Fruit fly (Drosophila melanogaster) whole organism, embryonic: ENCODE measurements around the gene CG44271.

ENCODE experiments used
- Antp ChIP-seq: fragments of 200-800 bp; sonication (Bioruptor generic); optimal IDR thresholded peaks from 3 replicates; lab custom pipeline; 2016; ENCODE audit warnings: missing biosample characterization, missing genetic modification characterization
- Bdp1 ChIP-seq: fragments of 200-800 bp; sonication (Bioruptor generic); optimal IDR thresholded peaks from 3 replicates; lab custom pipeline; 2016; ENCODE audit warnings: missing biosample characterization, missing genetic modification characterization
- CG10321 ChIP-seq: fragments of 200-800 bp; sonication (Bioruptor generic); IDR thresholded peaks from 2 replicates; pipeline ENCODE4 v1.3.6; 2022; ENCODE audit warnings: missing biosample characterization, missing genetic modification characterization
- CG10431 ChIP-seq: fragments of 200-800 bp; sonication (Bioruptor generic); optimal IDR thresholded peaks from 3 replicates; lab custom pipeline; 2018; ENCODE audit warnings: missing biosample characterization, mild to moderate bottlenecking, missing genetic modification characterization
- CG14014 ChIP-seq: fragments of 200-800 bp; sonication (Bioruptor generic); IDR thresholded peaks from 2 replicates; pipeline ENCODE4 v1.3.6; 2022; ENCODE audit warnings: missing biosample characterization, missing genetic modification characterization
- CG1647 ChIP-seq: fragments of 200-800 bp; sonication (Bioruptor generic); optimal IDR thresholded peaks from 3 replicates; lab custom pipeline; 2016; ENCODE audit warnings: missing biosample characterization, missing genetic modification characterization
- CG17186 ChIP-seq: fragments of 200-800 bp; sonication (Bioruptor generic); optimal IDR thresholded peaks from 3 replicates; lab custom pipeline; 2017; ENCODE audit warnings: missing biosample characterization, missing genetic modification reagents, missing genetic modification characterization
- CG17361 ChIP-seq: fragments of 200-800 bp; sonication (Bioruptor generic); IDR thresholded peaks from 3 replicates; pipeline ENCODE4 v1.3.6; 2022; ENCODE audit warnings: missing biosample characterization, missing genetic modification characterization
- CG17568 ChIP-seq: fragments of 200-800 bp; sonication (Bioruptor generic); optimal IDR thresholded peaks from 2 replicates; lab custom pipeline; 2018; ENCODE audit warnings: missing biosample characterization, mild to moderate bottlenecking, missing genetic modification characterization, moderate library complexity
- CG2129 ChIP-seq: fragments of 200-800 bp; sonication (Bioruptor generic); IDR thresholded peaks from 2 replicates; pipeline ENCODE4 v1.3.6; 2022; ENCODE audit warnings: missing biosample characterization, missing genetic modification characterization; ENCODE audit not compliant: partially characterized antibody
- CG2199 ChIP-seq: fragments of 200-800 bp; sonication (Bioruptor generic); IDR thresholded peaks from 3 replicates; pipeline ENCODE4 v1.3.6; 2022; ENCODE audit warnings: missing biosample characterization, missing genetic modification characterization
- CG30403 ChIP-seq: fragments of 200-800 bp; sonication (Bioruptor generic); optimal IDR thresholded peaks from 3 replicates; lab custom pipeline; 2016; ENCODE audit warnings: missing biosample characterization, missing genetic modification characterization
- CG31441 ChIP-seq: fragments of 200-800 bp; sonication (Bioruptor generic); IDR thresholded peaks from 2 replicates; pipeline ENCODE4 v1.3.6; 2022; ENCODE audit warnings: missing biosample characterization, missing genetic modification characterization
- CG3163 ChIP-seq: fragments of 200-800 bp; sonication (Bioruptor generic); optimal IDR thresholded peaks from 3 replicates; lab custom pipeline; 2016; ENCODE audit warnings: missing biosample characterization, missing genetic modification characterization
- CG3407 ChIP-seq: fragments of 200-800 bp; sonication (Bioruptor generic); optimal IDR thresholded peaks from 2 replicates; lab custom pipeline; 2018; ENCODE audit warnings: missing biosample characterization, mild to moderate bottlenecking, missing genetic modification characterization
- CG4404 ChIP-seq: fragments of 200-800 bp; sonication (Bioruptor generic); IDR thresholded peaks from 2 replicates; pipeline ENCODE4 v1.3.6; 2022; ENCODE audit warnings: missing biosample characterization, missing genetic modification characterization
- CG6683 ChIP-seq: fragments of 200-800 bp; sonication (Bioruptor generic); optimal IDR thresholded peaks from 2 replicates; lab custom pipeline; 2017; ENCODE audit warnings: missing biosample characterization, mild to moderate bottlenecking, missing genetic modification characterization, missing genetic modification reagents
- CG6765 ChIP-seq: fragments of 200-800 bp; sonication (Bioruptor generic); optimal IDR thresholded peaks from 3 replicates; lab custom pipeline; 2017; ENCODE audit warnings: missing biosample characterization, mild to moderate bottlenecking, missing genetic modification characterization
- CG8765 ChIP-seq: fragments of 200-800 bp; sonication (Bioruptor generic); IDR thresholded peaks from 2 replicates; pipeline ENCODE4 v1.3.6; 2022; ENCODE audit warnings: missing biosample characterization, missing genetic modification characterization
- CG9215 ChIP-seq: fragments of 200-800 bp; sonication (Bioruptor generic); IDR thresholded peaks from 2 replicates; pipeline ENCODE4 v1.3.6; 2022; ENCODE audit warnings: missing biosample characterization, missing genetic modification characterization
- Dad ChIP-seq: fragments of 200-800 bp; sonication (Bioruptor generic); optimal IDR thresholded peaks from 3 replicates; lab custom pipeline; 2016; ENCODE audit warnings: missing biosample characterization, missing genetic modification characterization
- Dbx ChIP-seq: fragments of 200-800 bp; sonication (Bioruptor generic); IDR thresholded peaks from 3 replicates; pipeline ENCODE4 v1.3.6; 2022; ENCODE audit warnings: missing biosample characterization, missing genetic modification characterization
- E2f2 ChIP-seq: fragments of 200-800 bp; sonication (Bioruptor generic); IDR thresholded peaks from 2 replicates; pipeline ENCODE4 v1.3.6; 2022; ENCODE audit warnings: missing biosample characterization, missing genetic modification characterization
- Fer3 ChIP-seq: fragments of 200-800 bp; sonication (Bioruptor generic); optimal IDR thresholded peaks from 2 replicates; lab custom pipeline; 2018; ENCODE audit warnings: missing biosample characterization, mild to moderate bottlenecking, missing genetic modification characterization, moderate library complexity
- Hey ChIP-seq: fragments of 200-800 bp; sonication (Bioruptor generic); optimal IDR thresholded peaks from 3 replicates; lab custom pipeline; 2018; ENCODE audit warnings: missing biosample characterization, mild to moderate bottlenecking, missing genetic modification characterization
- Hsf ChIP-seq: fragments of 200-800 bp; sonication (Bioruptor generic); optimal IDR thresholded peaks from 3 replicates; lab custom pipeline; 2016; ENCODE audit warnings: missing biosample characterization, missing genetic modification characterization
- Opbp ChIP-seq: fragments of 200-800 bp; sonication (Bioruptor generic); IDR thresholded peaks from 3 replicates; pipeline ENCODE4 v1.3.6; 2022; ENCODE audit warnings: missing biosample characterization, missing genetic modification characterization; ENCODE audit not compliant: partially characterized antibody
- Ravus ChIP-seq: fragments of 200-800 bp; sonication (Bioruptor generic); IDR thresholded peaks from 2 replicates; pipeline ENCODE4 v1.3.6; 2022; ENCODE audit warnings: missing biosample characterization, missing genetic modification characterization
- Scr ChIP-seq: fragments of 200-800 bp; sonication (Bioruptor generic); IDR thresholded peaks from 2 replicates; pipeline ENCODE4 v1.3.6; 2022; ENCODE audit warnings: missing biosample characterization, missing genetic modification characterization; ENCODE audit not compliant: partially characterized antibody
- Spps ChIP-seq: fragments of 200-800 bp; sonication (Bioruptor generic); optimal IDR thresholded peaks from 2 replicates; lab custom pipeline; 2018; ENCODE audit warnings: missing biosample characterization, mild to moderate bottlenecking, missing genetic modification characterization
- Taf1 ChIP-seq: fragments of 200-800 bp; sonication (Bioruptor generic); IDR thresholded peaks from 2 replicates; pipeline ENCODE4 v1.3.6; 2022; ENCODE audit warnings: missing biosample characterization, missing genetic modification characterization
- YL-1 ChIP-seq: fragments of 200-800 bp; sonication (Bioruptor generic); optimal IDR thresholded peaks from 3 replicates; lab custom pipeline; 2017; ENCODE audit warnings: missing biosample characterization, mild to moderate bottlenecking, missing genetic modification characterization
- ash1 ChIP-seq: fragments of 200-800 bp; sonication (Bioruptor generic); optimal IDR thresholded peaks from 2 replicates; lab custom pipeline; 2018; ENCODE audit warnings: missing biosample characterization, mild to moderate bottlenecking, missing genetic modification characterization
- az2 ChIP-seq: fragments of 200-800 bp; sonication (Bioruptor generic); optimal IDR thresholded peaks from 3 replicates; lab custom pipeline; 2016; ENCODE audit warnings: missing biosample characterization, missing genetic modification characterization
- crp ChIP-seq, 2 experiments: fragments of 200-800 bp; sonication (Bioruptor generic); optimal IDR thresholded peaks; 2 replicates in 1 of 2; 3 replicates in 1 of 2; lab custom pipeline; 2017; ENCODE audit warnings: missing biosample characterization in 2 of 2, missing genetic modification characterization in 2 of 2, mild to moderate bottlenecking in 1 of 2, moderate library complexity in 1 of 2
- da ChIP-seq: fragments of 200-800 bp; sonication (Bioruptor generic); optimal IDR thresholded peaks from 2 replicates; lab custom pipeline; 2016; ENCODE audit warnings: missing biosample characterization, missing genetic modification characterization
- dpn ChIP-seq, 2 experiments: fragments of 200-800 bp; sonication (Bioruptor generic); optimal IDR thresholded peaks; 3 replicates each; lab custom pipeline; 2016; ENCODE audit warnings: missing biosample characterization in 2 of 2, missing genetic modification characterization in 2 of 2
- emc ChIP-seq: fragments of 200-800 bp; sonication (Bioruptor generic); optimal IDR thresholded peaks from 2 replicates; lab custom pipeline; 2016; ENCODE audit warnings: missing biosample characterization, missing genetic modification characterization
- fd96Cb ChIP-seq: fragments of 200-800 bp; sonication (Bioruptor generic); optimal IDR thresholded peaks from 2 replicates; lab custom pipeline; 2018; ENCODE audit warnings: missing biosample characterization, mild to moderate bottlenecking, missing genetic modification characterization, moderate library complexity
- gcm ChIP-seq: fragments of 200-800 bp; sonication (Bioruptor generic); optimal IDR thresholded peaks from 2 replicates; lab custom pipeline; 2019; ENCODE audit warnings: missing biosample characterization, mild to moderate bottlenecking, missing genetic modification characterization, moderate library complexity
- gsb-n ChIP-seq: fragments of 200-800 bp; sonication (Bioruptor generic); optimal IDR thresholded peaks from 3 replicates; lab custom pipeline; 2018; ENCODE audit warnings: missing biosample characterization, mild to moderate bottlenecking, missing genetic modification characterization
- mld ChIP-seq: fragments of 200-800 bp; sonication (Bioruptor generic); IDR thresholded peaks from 3 replicates; pipeline ENCODE4 v1.3.6; 2022; ENCODE audit warnings: missing biosample characterization, missing genetic modification characterization; ENCODE audit not compliant: partially characterized antibody
- p53 ChIP-seq: fragments of 200-800 bp; sonication (Bioruptor generic); optimal IDR thresholded peaks from 2 replicates; lab custom pipeline; 2016; ENCODE audit warnings: missing biosample characterization, missing genetic modification characterization
- pan ChIP-seq, 4 experiments: fragments of >200 bp in 3 of 4; fragments of 200-800 bp in 1 of 4; sonication (Bioruptor generic) in 1 of 4; optimal IDR thresholded peaks in 3 of 4; IDR thresholded peaks in 1 of 4; 2 replicates each; pipeline versions ENCODE4 v1.3.6 to Lab custom; 2017 to 2022; ENCODE audit warnings: missing biosample characterization in 2 of 4, missing genetic modification characterization in 2 of 4, mixed read lengths in 1 of 4
- pzg ChIP-seq: fragments of 200-800 bp; sonication (Bioruptor generic); optimal IDR thresholded peaks from 3 replicates; lab custom pipeline; 2018; ENCODE audit warnings: missing biosample characterization, mild to moderate bottlenecking, missing genetic modification characterization, moderate library complexity
- stc ChIP-seq: fragments of 200-800 bp; sonication (Bioruptor generic); IDR thresholded peaks from 2 replicates; pipeline ENCODE4 v1.3.6; 2022; ENCODE audit warnings: missing biosample characterization, missing genetic modification characterization
- tin ChIP-seq: fragments of 200-800 bp; sonication (Bioruptor generic); optimal IDR thresholded peaks from 3 replicates; lab custom pipeline; 2016; ENCODE audit warnings: missing biosample characterization, missing genetic modification characterization
- tna ChIP-seq: fragments of 200-800 bp; sonication (Bioruptor generic); IDR thresholded peaks from 2 replicates; pipeline ENCODE4 v1.3.6; 2022; ENCODE audit warnings: missing biosample characterization, missing genetic modification characterization; ENCODE audit not compliant: partially characterized antibody
- ttk ChIP-seq: fragments of 200-800 bp; sonication (Bioruptor generic); IDR thresholded peaks from 2 replicates; pipeline ENCODE4 v2.1.2; 2022; ENCODE audit warnings: missing biosample characterization, missing genetic modification characterization
- zfh1 ChIP-seq: fragments of 200-800 bp; sonication (Bioruptor generic); IDR thresholded peaks from 3 replicates; pipeline ENCODE4 v1.3.6; 2022; ENCODE audit warnings: missing biosample characterization, missing genetic modification characterization
- zfh2 ChIP-seq: fragments of 200-800 bp; sonication (Bioruptor generic); optimal IDR thresholded peaks from 2 replicates; lab custom pipeline; 2016; ENCODE audit warnings: missing biosample characterization, missing genetic modification characterization

Gene CG44271

dm6 chr2L:6698387-6698786 lies 49.3 kb downstream of the CG44271 start (continued):
- TF ChIP-seq Hey (no peak), zfh2 (GFP tag; lab: Kevin White, UChicago) (peak; percentile 1), CG2199 (GFP tag; lab: Robert Waterston, UW) (no peak), Ravus (GFP tag; lab: Robert Waterston, UW) (no peak), stc (GFP tag; lab: Robert Waterston, UW) (peak; percentile 71), Hsf (GFP tag; lab: Kevin White, UChicago) (peak; percentile 27), fd96Cb (tag; lab: Kevin White, UChicago) (peak; percentile 29), Dad (GFP tag; lab: Kevin White, UChicago) (no peak), CG2129 (no peak), mld (GFP tag; lab: Robert Waterston, UW) (no peak), CG31441 (peak; percentile 62), ttk (GFP tag; lab: Robert Waterston, UW) (peak; percentile 42), CG30403 (peak; percentile 49), CG9215 (GFP tag; lab: Robert Waterston, UW) (no peak), p53 (GFP tag; lab: Kevin White, UChicago) (no peak), Opbp (GFP tag; lab: Robert Waterston, UW) (no peak), CG17186 (GFP tag; lab: Kevin White, UChicago) (no peak), emc (no peak), da (GFP tag; lab: Kevin White, UChicago) (no peak), CG3407 (GFP tag; lab: Kevin White, UChicago) (no peak), CG14014 (GFP tag; lab: Robert Waterston, UW) (peak; percentile 58; the same call in 1 of the 2 replicates), pzg (GFP tag; lab: Kevin White, UChicago) (no peak), Scr (GFP tag; lab: Robert Waterston, UW) (no peak), Taf1 (GFP tag; lab: Robert Waterston, UW) (no peak), CG10321 (GFP tag; lab: Robert Waterston, UW) (no peak), E2f2 (peak; percentile 29; the same call in 1 of the 2 replicates), CG10431 (no peak), Bdp1 (GFP tag; lab: Kevin White, UChicago) (no peak), YL-1 (no peak), CG1647 (GFP tag; lab: Kevin White, UChicago) (no peak), tin (GFP tag; lab: Kevin White, UChicago) (peak; percentile 19), gcm (GFP tag; lab: Kevin White, UChicago) (no peak), CG8765 (GFP tag; lab: Robert Waterston, UW) (peak; percentile 59; the same call in 1 of the 2 replicates), CG4404 (GFP tag; lab: Robert Waterston, UW) (peak; percentile 56), ash1 (GFP tag; lab: Kevin White, UChicago) (no peak), Dbx (GFP tag; lab: Robert Waterston, UW) (no peak), crp (GFP tag; optimal IDR thresholded peaks at IDR 0.05; lab: Kevin White, UChicago) (no peak), Fer3 (peak; percentile 22), zfh1 (GFP tag; lab: Robert Waterston, UW) (peak; percentile 74; the same call in 2 of the 3 replicates), CG6765 (GFP tag; lab: Kevin White, UChicago) (no peak), gsb-n (tag; lab: Kevin White, UChicago) (peak; percentile 3), tna (GFP tag; lab: Robert Waterston, UW) (no peak), Antp (peak; percentile 9), dpn (GFP tag; optimal IDR thresholded peaks at IDR 0.05; lab: Kevin White, UChicago) (peak in 1 of 2 experiments; percentile 59), CG3163 (GFP tag; lab: Kevin White, UChicago) (no peak), CG17568 (GFP tag; lab: Kevin White, UChicago) (no peak), CG17361 (peak; percentile 39; the same call in 1 of the 3 replicates), az2 (GFP tag; lab: Kevin White, UChicago) (peak; percentile 38), Spps (no peak), pan (optimal IDR thresholded peaks at IDR 0.05; lab: Kevin White, UChicago) (no peak), pan (GFP tag; optimal IDR thresholded peaks at IDR 0.05 in 1 of 2, IDR thresholded peaks at IDR 0.05 in 1 of 2) (peak in 1 of 2 experiments; percentile 78), CG6683 (no peak)
